Worm (Caenorhabditis elegans): ENCODE data around the gene dmd-7.

dmd-7 gene

ce11 chrV:6224494-6224959 lies 22.2 kb upstream of the dmd-7 start (continued):
- TF ChIP-seq ceh-19 (GFP tag; optimal IDR thresholded peaks at IDR 0.05) (peak; percentile 20), ceh-30 (tag; optimal IDR thresholded peaks at IDR 0.05) (peak; percentile 46), T23F11.4 (GFP tag; optimal IDR thresholded peaks at IDR 0.05) (no peak), nhr-232 (tag; optimal IDR thresholded peaks at IDR 0.05) (no peak), ceh-24 (tag; optimal IDR thresholded peaks at IDR 0.05) (no peak), syd-9 (tag; optimal IDR thresholded peaks at IDR 0.05) (no peak), pax-1 (tag; optimal IDR thresholded peaks at IDR 0.05) (peak; percentile 50), madf-2 (tag; optimal IDR thresholded peaks at IDR 0.05) (no peak), C08G9.2 (tag; optimal IDR thresholded peaks at IDR 0.05) (no peak), C38D4.7 (GFP tag; optimal IDR thresholded peaks at IDR 0.05) (no peak), ets-4 (tag; optimal IDR thresholded peaks at IDR 0.05) (peak; percentile 22), pag-3 (tag; optimal IDR thresholded peaks at IDR 0.05; ENCODE audit: borderline replicate concordance) (no peak), zip-5 (tag; optimal IDR thresholded peaks at IDR 0.05) (no peak), Y22D7AL.16 (tag; optimal IDR thresholded peaks at IDR 0.05) (no peak), pha-2 (tag; optimal IDR thresholded peaks at IDR 0.05) (peak; percentile 12), hlh-8 (tag; optimal IDR thresholded peaks at IDR 0.05) (no peak), ceh-48 (tag; optimal IDR thresholded peaks at IDR 0.05) (no peak), odd-2 (tag; optimal IDR thresholded peaks at IDR 0.05) (no peak), tbx-7 (tag; optimal IDR thresholded peaks at IDR 0.05) (no peak), ceh-31 (tag; optimal IDR thresholded peaks at IDR 0.05) (peak; percentile 87), eyg-1 (tag; optimal IDR thresholded peaks at IDR 0.05) (no peak), ceh-2 (tag; optimal IDR thresholded peaks at IDR 0.05) (peak; percentile 41), unc-3 (GFP tag; conservative IDR thresholded peaks at IDR 0.05) (peak; percentile 20; the same call in 1 of the 2 replicates), unc-3 (tag; optimal IDR thresholded peaks at IDR 0.05) (peak; percentile 75), dmd-4 (tag; optimal IDR thresholded peaks at IDR 0.05; ENCODE audit: borderline replicate concordance) (no peak), sox-2 (GFP tag; IDR thresholded peaks at IDR 0.05) (no peak), hlh-6 (tag; optimal IDR thresholded peaks at IDR 0.05) (no peak), ceh-34 (tag; optimal IDR thresholded peaks at IDR 0.05) (peak; percentile 48), sdc-2 (tag; optimal IDR thresholded peaks at IDR 0.05) (no peak), fkh-10 (GFP tag; optimal IDR thresholded peaks at IDR 0.05) (no peak), ref-2 (tag; optimal IDR thresholded peaks at IDR 0.05) (peak; percentile 67), ztf-16 (tag; optimal IDR thresholded peaks at IDR 0.05) (peak; percentile 12), che-1 (tag; optimal IDR thresholded peaks at IDR 0.05) (peak; percentile 29), ceh-45 (GFP tag; IDR thresholded peaks at IDR 0.05) (0 out of 2 replicates have a peak, but pooled peaks have one; percentile 17), nhr-11 (tag; optimal IDR thresholded peaks at IDR 0.05) (no peak), tbx-2 (tag; optimal IDR thresholded peaks at IDR 0.05) (peak; percentile 80), pros-1 (tag; optimal IDR thresholded peaks at IDR 0.05) (peak; percentile 95)

ce11 chrV:6224984-6225617 lies 21.6 kb upstream of the dmd-7 start:
- no peak for TF ChIP-seq sox-2 (GFP tag; IDR thresholded peaks at IDR 0.05)
- TF ChIP-seq sdc-2 (tag; optimal IDR thresholded peaks at IDR 0.05): no peak
- no peak for TF ChIP-seq pqm-1 (tag; optimal IDR thresholded peaks at IDR 0.05)
- no peak for TF ChIP-seq tbx-2 (tag; optimal IDR thresholded peaks at IDR 0.05)
- no peak for TF ChIP-seq unc-42 (tag; optimal IDR thresholded peaks at IDR 0.05)
- TF ChIP-seq pax-1 (tag; optimal IDR thresholded peaks at IDR 0.05): no peak
- no peak for TF ChIP-seq ceh-34 (tag; optimal IDR thresholded peaks at IDR 0.05)
- no peak for TF ChIP-seq unc-3 (GFP tag; conservative IDR thresholded peaks at IDR 0.05)
- no peak for TF ChIP-seq unc-3 (tag; optimal IDR thresholded peaks at IDR 0.05)
- TF ChIP-seq ceh-22 (tag; optimal IDR thresholded peaks at IDR 0.05): no peak
- no peak for TF ChIP-seq ets-4 (tag; optimal IDR thresholded peaks at IDR 0.05)

All from whole organism, late embryonic.